Fruit fly (Drosophila melanogaster): ENCODE results near the gene CG32563.

Gene CG32563

DNA sequence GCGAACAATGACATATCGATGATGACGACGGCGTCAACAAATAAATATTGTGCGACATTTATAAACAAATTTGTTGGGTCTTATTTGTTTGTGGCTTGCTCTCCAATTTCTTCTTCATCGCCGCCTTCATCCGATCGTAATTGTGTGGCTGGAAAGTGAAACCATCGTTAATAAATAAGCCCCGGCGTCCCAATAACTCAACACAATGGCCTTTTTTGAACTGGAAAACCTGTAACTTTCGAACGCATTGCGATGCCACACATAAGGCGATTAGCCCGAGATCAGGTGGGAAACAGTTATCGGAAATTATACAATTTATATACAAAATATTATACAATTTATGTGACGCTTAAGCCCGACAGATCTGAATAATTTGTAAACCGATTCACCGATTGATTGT is 28.2 kb downstream of the CG32563 start:
- no peak for TF ChIP-seq rn (GFP tag; IDR thresholded peaks at IDR 0.05)
- TF ChIP-seq CG12605 (GFP tag; IDR thresholded peaks at IDR 0.05): no peak
- no peak for TF ChIP-seq CG4496 (GFP tag; IDR thresholded peaks at IDR 0.05)
- TF ChIP-seq CG9948 (tag; optimal IDR thresholded peaks at IDR 0.05): no peak
- TF ChIP-seq CG14655 (GFP tag; optimal IDR thresholded peaks at IDR 0.05): no peak
- no peak for TF ChIP-seq Pif1B (GFP tag; optimal IDR thresholded peaks at IDR 0.05)

DNA sequence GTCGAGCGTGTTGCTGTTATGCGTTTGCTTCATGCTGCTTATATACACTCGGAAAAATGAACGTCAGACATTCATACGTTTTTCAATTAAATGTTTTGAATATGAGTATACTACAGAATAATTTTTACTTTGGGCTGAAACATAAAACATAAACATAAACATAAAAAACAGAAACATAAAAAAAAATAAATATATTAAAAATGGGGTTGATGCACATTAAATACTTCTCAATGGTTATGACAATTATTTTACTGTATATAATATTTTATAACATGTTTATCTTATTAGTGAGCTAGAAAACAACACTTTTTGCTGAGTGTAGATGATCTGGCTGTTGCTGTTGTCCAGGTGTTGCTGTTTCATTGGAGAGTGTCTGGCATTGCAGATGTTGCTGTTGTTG is 29.2 kb downstream of the CG32563 start:
- TF ChIP-seq CG15710 (tag; optimal IDR thresholded peaks at IDR 0.05) (peak; percentile 72), CG13204 (GFP tag; optimal IDR thresholded peaks at IDR 0.05) (peak; percentile 35), CG9948 (tag; optimal IDR thresholded peaks at IDR 0.05) (peak; percentile 79), rn (GFP tag; IDR thresholded peaks at IDR 0.05) (0 out of 2 replicates have a peak, but pooled peaks have one; percentile 11), CG32121 (GFP tag; IDR thresholded peaks at IDR 0.05) (peak; percentile 69; the same call in 1 of the 2 replicates), CG14655 (GFP tag; optimal IDR thresholded peaks at IDR 0.05) (peak; percentile 83), Pif1B (GFP tag; optimal IDR thresholded peaks at IDR 0.05) (peak; percentile 45), Ets98B (GFP tag; IDR thresholded peaks at IDR 0.05) (peak; percentile 30; the same call in 1 of the 2 replicates), CG10348 (GFP tag; IDR thresholded peaks at IDR 0.05) (no peak), EcR (GFP tag; optimal IDR thresholded peaks at IDR 0.05) (no peak), D1 (tag; optimal IDR thresholded peaks at IDR 0.05) (peak; percentile 53), Snoo (tag; optimal IDR thresholded peaks at IDR 0.05) (no peak), CG17806 (tag; optimal IDR thresholded peaks at IDR 0.05) (peak; percentile 72), CG4496 (GFP tag; IDR thresholded peaks at IDR 0.05) (peak; percentile 52), CG12605 (GFP tag; IDR thresholded peaks at IDR 0.05) (peak; percentile 36; the same call in 1 of the 2 replicates), Pif1A (GFP tag; optimal IDR thresholded peaks at IDR 0.05) (peak; percentile 51), gl (tag; optimal IDR thresholded peaks at IDR 0.05) (no peak), CG8301 (tag; optimal IDR thresholded peaks at IDR 0.05) (peak; percentile 76), CG34367 (tag; optimal IDR thresholded peaks at IDR 0.05) (peak; percentile 55), CG8159 (tag; optimal IDR thresholded peaks at IDR 0.05) (peak; percentile 77)

DNA sequence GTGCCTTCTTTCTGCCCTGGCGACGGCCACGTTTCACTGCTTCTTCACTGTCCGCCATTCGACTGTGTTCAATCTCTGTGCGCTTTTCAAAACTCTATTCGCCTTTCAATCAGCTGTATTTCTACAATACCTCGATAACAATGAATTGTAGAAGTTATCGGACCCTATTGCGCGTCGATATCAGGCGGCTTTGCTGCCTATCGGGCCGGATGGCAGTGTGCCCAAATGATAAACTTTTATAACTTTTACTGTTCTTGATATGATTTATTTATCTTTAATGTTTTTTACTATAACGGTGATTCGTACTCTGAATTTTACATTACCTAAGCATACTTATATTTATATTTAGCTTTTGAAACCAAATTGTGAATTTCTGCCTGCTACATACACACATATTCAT is 36.6 kb downstream of the CG32563 start, which contains the start of gene CG8915:
CG8915 (minus strand) TSS at position 148 of the 400 bp plus-strand sequence.
- TF ChIP-seq CG14655 (GFP tag; optimal IDR thresholded peaks at IDR 0.05) (no peak), CG13204 (GFP tag; optimal IDR thresholded peaks at IDR 0.05) (no peak), EcR (GFP tag; optimal IDR thresholded peaks at IDR 0.05) (no peak), CG8159 (tag; optimal IDR thresholded peaks at IDR 0.05) (no peak), gl (tag; optimal IDR thresholded peaks at IDR 0.05) (no peak), CG32121 (GFP tag; IDR thresholded peaks at IDR 0.05) (no peak), CG15710 (tag; optimal IDR thresholded peaks at IDR 0.05) (no peak), Pif1A (GFP tag; optimal IDR thresholded peaks at IDR 0.05) (no peak), CG17806 (tag; optimal IDR thresholded peaks at IDR 0.05) (no peak), Pif1B (GFP tag; optimal IDR thresholded peaks at IDR 0.05) (no peak), fd96Ca (GFP tag; IDR thresholded peaks at IDR 0.05) (no peak), rn (GFP tag; IDR thresholded peaks at IDR 0.05) (no peak), CG10348 (GFP tag; IDR thresholded peaks at IDR 0.05) (no peak), Snoo (tag; optimal IDR thresholded peaks at IDR 0.05) (no peak), CG9948 (tag; optimal IDR thresholded peaks at IDR 0.05) (no peak), CG34367 (tag; optimal IDR thresholded peaks at IDR 0.05) (no peak), CG12605 (GFP tag; IDR thresholded peaks at IDR 0.05) (no peak), CG4496 (GFP tag; IDR thresholded peaks at IDR 0.05) (no peak)

DNA sequence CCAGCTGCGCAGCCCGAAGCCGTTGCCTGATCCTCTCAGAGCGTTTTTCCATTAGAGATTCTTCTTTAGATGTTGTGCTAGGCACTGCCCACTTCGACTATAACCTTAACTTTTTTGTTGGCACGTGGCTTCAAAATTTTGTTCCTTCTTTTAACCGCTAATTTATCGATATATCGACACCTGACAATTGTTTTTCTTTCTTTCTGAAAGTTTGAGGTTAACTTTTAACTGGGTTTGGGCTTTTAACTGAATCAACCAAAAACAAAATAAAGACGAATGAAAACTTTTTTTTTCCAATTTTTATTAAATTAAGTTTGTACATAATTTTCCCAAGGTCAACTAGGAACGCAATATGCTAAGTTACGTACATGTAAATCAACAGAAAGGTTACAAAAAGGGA is 38.7 kb downstream of the CG32563 start, which contains the start of gene CG42854:
CG42854 (minus strand) TSS at position 101 of the 400 bp plus-strand sequence.
- no peak for TF ChIP-seq CG14655 (GFP tag; optimal IDR thresholded peaks at IDR 0.05)
- TF ChIP-seq CG10348 (GFP tag; IDR thresholded peaks at IDR 0.05): no peak
- no peak for TF ChIP-seq CG13204 (GFP tag; optimal IDR thresholded peaks at IDR 0.05)
- no peak for TF ChIP-seq Pif1B (GFP tag; optimal IDR thresholded peaks at IDR 0.05)
- no peak for TF ChIP-seq CG15710 (tag; optimal IDR thresholded peaks at IDR 0.05)
- TF ChIP-seq CG8159 (tag; optimal IDR thresholded peaks at IDR 0.05): no peak
- TF ChIP-seq Snoo (tag; optimal IDR thresholded peaks at IDR 0.05): no peak
- TF ChIP-seq CG34367 (tag; optimal IDR thresholded peaks at IDR 0.05): no peak
- TF ChIP-seq Ets98B (GFP tag; IDR thresholded peaks at IDR 0.05): no peak
- TF ChIP-seq CG8301 (tag; optimal IDR thresholded peaks at IDR 0.05): no peak
- no peak for TF ChIP-seq Pif1A (GFP tag; optimal IDR thresholded peaks at IDR 0.05)
- no peak for TF ChIP-seq CG4496 (GFP tag; IDR thresholded peaks at IDR 0.05)
- TF ChIP-seq CG9948 (tag; optimal IDR thresholded peaks at IDR 0.05): no peak

DNA sequence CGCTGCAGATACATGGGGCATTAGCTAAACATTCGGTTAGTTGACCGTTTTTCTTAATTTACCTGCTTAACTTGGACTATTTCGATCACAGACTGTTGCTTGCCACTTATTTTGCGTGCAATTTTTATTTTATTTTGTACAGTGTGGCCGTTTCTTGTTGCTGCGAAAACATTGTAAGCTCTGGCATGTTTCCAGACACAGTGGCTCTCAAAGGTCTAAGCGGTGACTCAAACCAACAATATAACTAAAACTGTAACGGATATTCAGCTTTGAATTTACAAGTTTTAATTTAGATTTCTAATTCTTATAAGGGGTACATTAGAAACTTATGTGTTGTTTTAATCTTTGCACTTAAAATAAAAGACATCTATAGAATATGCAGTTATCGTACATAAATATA is 41.1 kb downstream of the CG32563 start, which contains the start of gene CG8675:
CG8675 (minus strand) TSS at position 177 of the 400 bp plus-strand sequence.
- no peak for TF ChIP-seq D1 (tag; optimal IDR thresholded peaks at IDR 0.05)
- TF ChIP-seq Snoo (tag; optimal IDR thresholded peaks at IDR 0.05): no peak
- TF ChIP-seq CG10348 (GFP tag; IDR thresholded peaks at IDR 0.05): no peak
- no peak for TF ChIP-seq CG13204 (GFP tag; optimal IDR thresholded peaks at IDR 0.05)
- TF ChIP-seq Pif1B (GFP tag; optimal IDR thresholded peaks at IDR 0.05): no peak
- no peak for TF ChIP-seq CG9948 (tag; optimal IDR thresholded peaks at IDR 0.05)

DNA sequence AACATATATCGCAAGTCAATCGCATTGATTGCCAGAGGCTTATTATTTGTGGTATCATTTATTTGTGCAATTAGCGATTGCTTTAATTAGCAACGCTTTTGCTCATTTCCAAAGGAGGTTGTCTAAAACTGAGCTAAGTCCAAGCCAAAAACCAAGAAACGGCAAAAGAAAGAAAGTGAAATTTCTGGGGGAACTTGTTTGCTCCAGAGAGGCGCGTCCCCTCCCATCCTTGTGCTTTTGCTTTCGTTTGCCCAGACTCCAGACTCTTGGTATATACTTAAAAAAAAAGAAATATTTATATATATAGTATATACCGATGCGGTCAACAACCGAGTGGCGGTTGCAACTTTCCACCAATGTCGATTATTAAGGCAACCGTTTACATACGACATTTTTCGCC is 45.9 kb downstream of the CG32563 start:
- TF ChIP-seq fd96Ca (GFP tag; IDR thresholded peaks at IDR 0.05) (no peak), CG14655 (GFP tag; optimal IDR thresholded peaks at IDR 0.05) (peak; percentile 24), Snoo (tag; optimal IDR thresholded peaks at IDR 0.05) (no peak)

DNA sequence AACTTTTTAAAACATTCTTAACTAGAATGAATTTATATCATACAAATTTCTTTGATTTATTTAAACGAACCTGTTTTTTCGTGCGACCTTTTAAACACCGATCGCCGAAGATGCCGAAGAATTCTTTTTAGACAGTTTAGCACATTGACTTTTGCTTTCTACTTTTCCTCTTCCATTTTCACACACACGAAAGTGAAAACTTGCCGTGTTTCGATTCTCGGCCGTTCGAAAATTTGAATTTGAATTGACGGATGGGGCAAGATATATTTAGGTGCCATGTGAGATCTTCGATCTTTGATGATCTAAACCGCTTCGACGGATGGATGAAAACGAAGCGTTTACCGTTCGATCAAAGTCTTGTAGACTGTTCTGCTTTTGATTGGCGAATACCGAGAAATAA is 47.4 kb downstream of the CG32563 start:
- TF ChIP-seq fd96Ca (GFP tag; IDR thresholded peaks at IDR 0.05): no peak
